Fruit fly (Drosophila melanogaster) ovary, adult (tissue): Measurements from ENCODE around the gene Fatp1.
A peak's percentile ranks its signal among the peaks of the same experiment; 100 is the strongest.

Experiments
- CG17801 ChIP-seq: fragments of 200-800 bp; optimal IDR thresholded peaks from 2 replicates; lab custom pipeline; 2019; ENCODE audit warnings: missing biosample characterization, mild to moderate bottlenecking, missing genetic modification characterization, moderate library complexity; ENCODE audit not compliant: partially characterized antibody

Gene Fatp1

DNA sequence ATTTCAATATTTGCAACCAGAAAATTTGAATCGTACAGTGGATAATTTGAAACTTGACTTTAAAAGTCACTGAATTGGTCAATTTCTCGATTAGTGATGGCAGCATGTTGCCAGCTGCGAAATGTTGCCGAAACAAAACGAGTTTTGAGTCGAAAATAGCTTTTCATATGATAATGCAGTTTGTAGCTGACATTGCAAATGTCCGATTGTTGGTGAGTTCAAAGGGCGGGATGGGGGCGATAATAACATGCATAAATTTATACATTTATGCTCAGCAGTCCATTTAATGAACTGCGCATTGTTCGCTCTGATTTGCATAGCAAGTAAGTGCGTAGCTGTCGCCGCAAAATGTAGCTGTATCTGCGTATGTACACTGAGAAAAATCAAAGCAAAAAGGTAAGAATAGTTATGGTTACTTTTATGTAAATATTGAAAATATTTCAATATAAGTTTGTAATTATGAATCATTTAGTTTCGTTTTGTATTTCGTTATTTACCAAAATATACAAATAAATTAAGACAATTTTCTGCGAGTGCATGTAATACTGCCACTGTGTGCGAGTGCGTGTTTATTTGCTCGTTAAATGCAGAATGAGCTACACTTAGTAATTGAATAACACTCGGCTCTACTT lies 10.1 kb upstream of the Fatp1 start, which contains the start of gene Lip4:
Gene Lip4 (plus strand): TSS at position 620 of the 632 bp plus-strand sequence.
- TF ChIP-seq CG17801 (GFP tag; lab: Kevin White, UChicago), result peak; percentile 86

DNA sequence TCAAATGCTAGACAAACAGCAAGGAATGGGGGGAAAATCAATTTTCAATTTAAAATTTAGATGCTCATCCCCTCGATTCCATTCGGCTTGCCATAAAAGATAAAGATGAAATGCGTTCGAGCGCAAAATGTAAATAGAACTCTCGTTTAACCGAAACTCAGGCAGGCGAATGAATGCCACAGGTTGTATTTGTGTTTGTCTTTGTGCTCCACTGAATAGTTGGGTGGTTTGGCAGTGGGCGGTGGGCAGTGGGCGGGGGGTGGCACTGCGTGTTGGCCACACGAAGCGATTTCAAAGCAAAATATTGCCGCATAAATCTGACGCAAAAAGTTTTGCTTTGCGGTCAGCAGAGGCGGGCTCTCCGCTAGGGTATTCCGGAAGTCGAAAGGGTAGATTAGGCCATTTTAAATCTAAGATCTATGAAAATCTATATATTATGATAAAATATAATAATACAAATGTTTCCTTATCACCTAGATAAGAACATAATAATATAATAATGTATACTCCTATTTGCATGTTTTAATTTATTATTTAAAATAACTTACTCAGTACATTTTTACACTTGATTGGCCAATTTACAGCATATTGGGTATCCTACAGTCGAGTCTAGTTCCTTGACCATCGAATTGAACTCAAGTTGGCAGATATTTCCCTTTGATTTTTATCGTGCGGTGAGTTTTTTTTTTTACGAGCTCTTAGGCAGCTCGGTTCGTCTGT lies 5.3 kb upstream of the Fatp1 start:
- TF ChIP-seq CG17801 (GFP tag; lab: Kevin White, UChicago), result no peak

DNA sequence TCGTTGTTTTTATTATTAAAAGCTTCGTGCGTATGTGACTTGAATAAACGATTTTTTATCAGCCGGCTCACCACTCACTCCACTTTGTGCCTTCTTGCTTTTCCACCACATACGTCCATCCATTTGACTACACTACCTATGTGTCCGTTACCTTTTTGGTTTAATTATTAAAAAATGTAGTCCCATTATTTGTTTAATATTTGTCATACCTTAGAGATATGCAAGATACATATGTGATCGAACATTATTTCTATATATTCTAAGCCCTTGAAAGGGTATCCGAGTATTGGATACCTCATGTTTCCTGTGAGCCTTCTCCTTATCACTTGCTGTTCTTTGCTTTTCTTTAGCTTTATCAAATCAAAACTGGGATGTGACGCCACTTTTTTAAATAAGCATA lies 2.2 kb upstream of the Fatp1 start:
- TF ChIP-seq CG17801 (GFP tag; lab: Kevin White, UChicago), result no peak

DNA sequence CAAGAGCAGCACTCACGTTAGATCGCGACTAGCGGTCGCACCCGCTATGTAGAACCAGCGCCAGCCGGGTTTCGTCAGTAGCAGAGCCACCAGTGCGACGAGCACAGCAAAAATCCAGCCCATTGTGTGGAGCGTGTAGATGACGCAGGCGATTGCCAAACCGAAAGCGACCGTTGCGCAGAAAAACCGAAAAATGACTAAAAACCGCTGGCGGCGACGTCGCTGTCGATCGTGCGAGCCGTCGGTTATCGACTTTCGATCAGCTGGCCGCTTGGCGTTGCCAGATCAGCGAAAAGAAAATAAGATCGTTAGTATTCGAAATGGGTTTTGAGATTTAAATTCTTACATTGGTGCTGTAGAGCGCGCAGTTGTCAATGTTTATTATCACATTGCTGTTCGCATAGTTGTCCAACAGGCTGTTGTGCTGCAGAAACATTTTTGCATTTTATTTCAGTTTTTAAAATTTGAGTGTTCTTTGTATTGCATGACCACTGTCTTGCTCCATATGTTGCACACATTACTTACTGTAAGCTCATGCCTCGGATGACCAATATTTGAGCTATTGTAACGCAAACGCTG lies 459 bp downstream of the Fatp1 start:
- no peak for TF ChIP-seq CG17801 (GFP tag; lab: Kevin White, UChicago)

DNA sequence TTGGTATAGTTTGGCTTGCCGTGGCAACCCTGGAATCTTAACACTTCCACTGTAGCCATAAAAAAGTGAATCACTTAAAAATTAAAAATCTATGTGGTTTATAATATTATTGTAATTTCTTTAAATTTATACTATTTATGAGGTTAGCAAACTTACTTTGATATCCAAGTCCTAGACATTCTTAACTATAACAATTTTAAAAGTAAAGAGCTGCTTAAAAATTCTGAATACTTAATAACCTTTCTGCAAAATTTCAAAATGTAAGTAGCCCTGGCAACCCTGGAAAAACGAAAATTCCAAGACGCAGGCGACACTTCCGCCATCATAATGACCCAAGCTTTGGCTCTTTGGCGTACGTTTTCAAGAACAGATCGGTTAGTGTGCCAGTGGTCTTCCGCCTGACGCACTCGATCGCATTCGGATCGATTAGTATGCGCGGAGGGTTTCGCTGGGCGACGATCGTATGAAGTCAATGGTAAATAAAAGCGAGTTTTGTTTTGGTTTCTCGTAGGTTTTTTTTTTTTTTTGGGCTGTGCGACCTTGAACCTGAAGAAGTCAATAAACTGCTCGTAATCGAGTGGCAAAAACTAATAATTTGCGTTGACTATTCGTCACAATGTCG lies 1.4 kb downstream of the Fatp1 start:
- TF ChIP-seq CG17801 (GFP tag; lab: Kevin White, UChicago), result no peak

DNA sequence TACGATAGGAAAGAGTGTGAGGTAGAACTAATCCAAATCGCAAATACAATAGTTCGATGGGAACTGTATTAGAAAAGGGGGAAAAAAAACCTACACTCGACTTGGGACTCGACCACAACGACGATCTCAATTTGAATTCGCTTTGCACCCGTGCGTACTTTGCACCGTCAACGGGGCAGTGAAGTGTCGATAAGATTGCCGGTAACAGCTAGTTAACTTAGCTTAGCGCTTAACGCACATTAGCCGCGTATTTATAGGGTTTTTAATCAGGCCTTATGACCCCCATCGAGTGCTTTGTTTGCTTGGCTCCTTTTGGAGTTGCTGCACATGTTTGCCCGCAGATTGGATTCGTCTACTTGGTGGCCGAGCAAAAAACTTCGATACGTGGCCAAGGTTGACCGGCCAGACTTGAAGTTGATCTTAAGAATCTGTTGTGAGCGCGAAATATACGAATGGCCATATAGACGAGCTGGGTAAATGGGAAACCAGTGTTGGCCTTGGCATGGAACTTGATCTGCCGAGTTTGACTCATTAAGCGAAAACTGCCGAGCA lies 2.4 kb downstream of the Fatp1 start:
- TF ChIP-seq CG17801 (GFP tag; lab: Kevin White, UChicago), result no peak

DNA sequence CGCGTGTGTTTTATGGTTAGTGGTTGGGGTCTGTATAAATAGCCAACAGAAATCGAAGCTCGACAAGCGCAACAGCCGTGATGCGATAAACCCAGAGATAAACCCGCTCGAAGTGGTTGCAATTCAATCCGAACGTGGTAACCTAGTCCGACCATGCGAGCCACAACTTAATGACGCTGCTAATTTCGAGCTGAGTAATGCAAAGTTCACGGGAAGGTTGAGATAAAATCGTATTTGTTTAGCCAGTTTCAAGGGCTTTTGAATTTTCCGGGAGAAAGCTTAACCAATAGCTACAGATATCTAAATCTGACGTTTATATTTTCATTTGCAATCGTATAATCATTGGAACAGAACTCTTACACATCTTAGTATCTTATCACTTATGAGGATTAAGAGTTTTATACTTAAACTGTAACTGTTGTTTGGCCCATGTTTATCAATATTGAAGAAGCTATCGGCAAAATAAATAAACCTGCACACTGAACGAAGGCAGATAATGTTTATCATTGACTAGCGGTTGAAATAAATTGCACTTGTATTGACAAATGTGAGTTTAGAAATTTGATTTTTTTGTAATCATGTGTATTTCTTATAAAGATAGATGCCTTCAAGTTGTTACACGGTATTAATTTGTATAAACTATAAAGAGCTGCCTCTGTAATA lies 3.0 kb downstream of the Fatp1 start:
- TF ChIP-seq CG17801 (GFP tag; lab: Kevin White, UChicago), result no peak

DNA sequence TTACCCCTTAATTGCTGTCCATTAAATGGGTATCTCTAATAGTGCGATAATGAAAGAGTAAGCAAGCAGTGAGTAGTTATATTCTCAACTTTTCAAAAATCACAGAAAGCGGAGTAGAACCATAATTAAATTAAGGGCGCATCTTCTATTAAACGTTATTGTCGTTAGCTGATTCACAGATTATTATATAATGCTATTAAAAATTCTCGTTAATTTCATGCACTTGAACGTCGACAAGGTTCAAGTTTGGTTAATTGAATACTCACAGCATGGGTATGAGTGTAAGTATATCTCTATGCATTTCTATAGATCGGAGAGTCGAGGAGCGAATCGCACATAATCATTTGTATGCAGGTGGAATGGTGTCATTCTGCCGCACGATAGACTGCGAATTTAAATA lies 6.2 kb downstream of the Fatp1 start:
- no peak for TF ChIP-seq CG17801 (GFP tag; lab: Kevin White, UChicago)

DNA sequence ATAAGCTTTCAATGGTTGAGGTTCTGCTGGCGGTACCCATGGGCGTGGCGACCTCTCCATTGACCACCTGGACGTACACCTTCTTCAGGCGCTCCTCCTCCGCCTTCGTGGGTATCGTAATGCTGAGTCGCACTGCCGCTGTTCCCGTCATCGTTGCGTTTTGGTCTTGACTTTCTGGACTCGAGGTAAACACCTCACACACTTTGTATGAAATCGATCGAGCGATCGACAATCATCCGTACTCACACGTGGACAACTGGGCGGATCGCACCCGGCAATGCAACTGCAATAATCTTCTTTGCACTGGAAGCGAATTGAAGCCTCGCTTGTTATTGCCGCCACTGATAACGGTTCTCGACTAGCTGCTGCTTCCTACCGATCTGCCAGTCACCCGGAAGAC lies 6.9 kb downstream of the Fatp1 start, which contains the start of gene CG7384:
Gene CG7384 (minus strand): TSS at position 366 of the 400 bp plus-strand sequence.
- no peak for TF ChIP-seq CG17801 (GFP tag; lab: Kevin White, UChicago)

DNA sequence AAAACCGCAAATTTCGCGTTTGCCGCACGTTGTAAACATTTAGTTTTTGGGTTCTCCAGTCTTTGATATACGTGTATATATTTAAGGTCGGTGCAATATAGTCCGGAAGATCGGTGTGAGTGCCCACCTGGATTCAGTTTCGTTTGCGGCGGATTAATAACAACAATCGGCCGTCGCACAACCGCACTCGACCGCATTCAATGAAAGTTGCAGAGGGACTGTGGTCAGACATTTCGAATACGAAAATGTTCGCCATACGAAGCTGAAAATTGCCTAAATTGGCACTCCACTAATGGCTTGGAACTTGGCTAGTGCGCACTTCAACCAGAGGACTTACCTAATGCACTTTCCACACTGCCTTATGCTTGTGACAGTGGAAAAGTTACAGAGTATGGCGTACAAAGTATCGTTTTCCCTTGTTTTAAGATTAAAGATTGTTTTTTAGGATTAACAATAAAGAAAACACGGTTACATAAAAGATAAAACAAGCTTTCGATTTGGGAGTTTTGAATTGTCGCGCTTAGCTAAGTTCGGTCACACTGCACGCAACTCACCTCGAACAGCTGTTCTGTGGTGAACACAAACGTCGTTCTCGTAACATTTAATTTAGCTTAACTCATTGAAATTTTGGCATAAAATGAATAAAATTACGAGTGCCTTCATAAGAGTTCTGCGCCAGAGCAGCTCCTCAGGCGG lies 10.3 kb downstream of the Fatp1 start, which contains the start of the genes Myo31DF and CG6094:
Gene Myo31DF (minus strand): TSS at position 223 of the 696 bp plus-strand sequence.
Gene CG6094 (plus strand): TSS at position 525 of the 696 bp plus-strand sequence.
- TF ChIP-seq CG17801 (GFP tag; lab: Kevin White, UChicago), result peak; percentile 33

DNA sequence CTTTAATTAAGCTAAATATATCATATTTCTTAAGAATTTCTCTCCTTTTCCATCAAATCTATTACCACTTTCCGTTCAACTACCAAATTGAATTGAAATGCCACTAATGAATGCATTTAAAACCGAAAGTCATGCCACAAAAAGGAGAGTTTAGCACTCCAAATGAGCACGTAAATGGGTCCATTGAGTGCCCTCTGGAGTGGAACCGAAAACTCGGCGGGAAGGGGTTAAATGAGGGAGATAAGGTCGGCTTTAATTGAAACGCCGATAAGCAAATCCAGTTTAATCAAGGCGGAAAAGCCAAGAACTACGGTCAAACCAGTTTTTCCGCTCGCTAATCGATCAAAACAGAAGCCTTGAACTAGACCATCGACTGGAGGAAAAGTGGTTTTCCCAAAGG lies 11.7 kb downstream of the Fatp1 start:
- TF ChIP-seq CG17801 (GFP tag; lab: Kevin White, UChicago), result no peak

DNA sequence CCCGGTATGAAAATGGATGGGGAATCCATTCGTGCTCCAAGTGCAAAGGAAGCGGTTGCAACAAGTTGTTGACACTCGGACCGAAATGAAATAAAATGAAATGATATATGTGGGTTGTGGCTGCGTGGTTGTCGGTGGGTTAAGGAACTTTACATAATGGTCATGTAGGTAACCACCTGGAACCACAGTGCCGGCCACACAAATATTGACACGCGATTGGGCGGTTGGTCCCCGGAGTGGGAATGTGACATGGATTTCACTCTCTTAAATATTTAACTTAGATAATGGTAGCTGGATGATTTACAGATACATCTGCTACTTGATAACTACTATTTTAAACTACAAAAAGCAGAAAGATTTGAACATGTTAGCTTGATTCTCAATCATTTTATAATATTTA lies 12.1 kb downstream of the Fatp1 start:
- no peak for TF ChIP-seq CG17801 (GFP tag; lab: Kevin White, UChicago)

DNA sequence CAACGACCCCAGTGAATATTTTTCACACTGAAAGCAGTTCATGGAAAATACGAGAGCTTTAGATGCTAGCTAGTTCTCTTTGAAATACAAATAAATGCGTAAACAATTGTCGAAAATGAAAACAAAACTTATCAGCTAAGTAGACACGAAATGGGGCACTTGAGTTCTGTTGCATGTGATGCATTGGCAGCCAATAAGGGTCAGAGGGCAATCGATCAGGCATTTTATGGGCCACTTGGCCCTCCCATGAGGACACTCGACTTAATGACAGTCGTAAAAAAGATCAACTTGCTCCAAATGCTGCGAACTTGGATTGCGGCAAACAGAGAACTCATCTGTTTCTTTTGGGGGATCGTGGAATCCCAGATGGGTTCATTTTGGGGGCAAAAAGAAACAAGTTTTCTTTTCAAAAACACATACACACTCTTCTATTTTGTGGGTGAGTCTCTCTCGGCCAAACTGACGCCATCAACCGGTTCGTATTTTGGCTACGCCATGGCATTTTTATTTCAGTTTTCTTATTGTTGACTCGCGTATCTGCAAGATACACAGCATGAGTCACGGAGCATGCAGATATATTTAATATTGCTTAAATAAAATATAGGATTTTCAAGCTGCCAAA lies 13.6 kb downstream of the Fatp1 start:
- TF ChIP-seq CG17801 (GFP tag; lab: Kevin White, UChicago), result no peak
